Worm (Caenorhabditis elegans): ENCODE measurements around the gene hex-3.

The hex-3 gene

DNA sequence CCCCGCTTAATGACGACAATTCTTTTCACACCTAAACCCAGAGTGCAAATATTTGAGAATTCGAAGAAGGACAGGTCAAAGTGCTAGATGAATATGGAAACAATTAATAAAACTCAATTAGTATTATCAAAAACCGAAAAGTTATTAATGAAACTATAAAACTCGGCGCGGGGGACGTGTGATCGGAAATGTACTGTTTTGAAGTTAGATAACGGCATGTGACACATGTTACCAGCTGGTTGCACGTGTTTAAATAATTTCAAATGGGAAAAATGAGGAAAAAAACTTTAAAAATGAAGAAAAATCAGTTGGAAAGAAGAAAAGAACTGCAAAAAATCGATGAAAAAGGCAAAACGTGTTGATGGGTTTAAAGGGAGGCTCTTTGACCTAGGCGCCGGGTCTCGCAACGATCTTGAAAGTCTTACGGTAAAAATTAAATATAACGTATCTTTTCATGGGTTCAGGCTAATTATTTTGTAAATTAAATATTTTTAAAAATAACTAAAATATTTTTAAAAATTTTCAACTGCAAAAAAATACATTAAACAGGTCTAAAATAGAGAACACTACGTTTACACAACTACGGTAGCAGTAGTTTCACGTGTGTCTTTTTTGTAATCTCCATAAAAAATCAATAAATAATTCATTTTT, 28.3 kb upstream of the hex-3 start (continued):
- no peak for TF ChIP-seq zag-1 (tag; optimal IDR thresholded peaks at IDR 0.05)
- no peak for TF ChIP-seq lir-3 (tag; optimal IDR thresholded peaks at IDR 0.05)
- TF ChIP-seq daf-16 (GFP tag; optimal IDR thresholded peaks at IDR 0.05), result no peak
- TF ChIP-seq daf-16 (tag; optimal IDR thresholded peaks at IDR 0.05), result peak; percentile 24
- TF ChIP-seq hlh-30 (tag; optimal IDR thresholded peaks at IDR 0.05; ENCODE audit: insufficient read depth), result peak; percentile 67
- TF ChIP-seq ztf-7 (tag; optimal IDR thresholded peaks at IDR 0.05), result no peak
- TF ChIP-seq zfp-2 (tag; optimal IDR thresholded peaks at IDR 0.05), result no peak
- no peak for TF ChIP-seq T26A8.4 (GFP tag; IDR thresholded peaks at IDR 0.05)
- no peak for TF ChIP-seq F49E8.2 (tag; optimal IDR thresholded peaks at IDR 0.05; ENCODE audit: borderline replicate concordance)

DNA sequence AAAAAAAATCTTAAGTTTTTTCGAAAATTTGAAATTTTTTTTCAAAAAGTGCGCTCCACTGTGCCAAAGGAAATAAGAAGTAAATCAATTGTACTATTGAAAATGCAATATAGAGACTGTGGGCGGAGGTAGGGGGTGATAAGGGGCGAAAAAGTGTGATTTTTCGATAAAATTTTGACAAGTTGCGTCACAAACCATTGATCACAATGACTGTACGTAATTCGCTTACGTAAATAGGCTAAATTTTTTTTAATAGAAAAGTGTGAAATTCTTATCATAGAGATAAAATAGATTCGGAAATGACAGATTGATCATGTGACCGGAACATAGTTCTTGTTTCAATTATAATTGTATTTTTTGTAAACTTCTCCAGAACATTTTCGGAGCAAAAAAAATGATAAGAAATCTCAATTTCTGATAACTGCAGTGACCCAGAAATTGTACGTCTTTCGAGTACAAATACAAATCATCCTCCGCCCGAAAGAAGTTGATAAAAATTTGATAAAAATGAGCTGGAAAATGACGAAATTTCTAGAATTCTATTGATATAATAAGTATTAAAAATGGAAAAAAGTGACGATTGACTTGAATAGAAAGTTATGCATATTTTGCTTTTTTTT, 26.4 kb upstream of the hex-3 start:
- no peak for TF ChIP-seq nhr-111 (GFP tag; optimal IDR thresholded peaks at IDR 0.05)
- no peak for TF ChIP-seq mes-2 (tag; optimal IDR thresholded peaks at IDR 0.05; ENCODE audit: poor library complexity, severe bottlenecking)
- TF ChIP-seq ama-1 (optimal IDR thresholded peaks at IDR 0.05), result no peak
- no peak for TF ChIP-seq ceh-28 (tag; optimal IDR thresholded peaks at IDR 0.05)
- TF ChIP-seq ztf-7 (tag; optimal IDR thresholded peaks at IDR 0.05), result peak; percentile 30
- no peak for TF ChIP-seq ceh-32 (tag; optimal IDR thresholded peaks at IDR 0.05; ENCODE audit: poor library complexity)
- no peak for TF ChIP-seq mep-1 (tag; optimal IDR thresholded peaks at IDR 0.05)
- TF ChIP-seq nhr-11 (tag; optimal IDR thresholded peaks at IDR 0.05), result no peak
- no peak for TF ChIP-seq ceh-82 (tag; optimal IDR thresholded peaks at IDR 0.05)
- peak; percentile 62 for TF ChIP-seq pqm-1 (tag; optimal IDR thresholded peaks at IDR 0.05)
- no peak for TF ChIP-seq zip-2 (tag; optimal IDR thresholded peaks at IDR 0.05)
- no peak for TF ChIP-seq spr-3 (GFP tag; optimal IDR thresholded peaks at IDR 0.05)
- TF ChIP-seq Y5F2A.4 (GFP tag; optimal IDR thresholded peaks at IDR 0.05), result no peak
- no peak for TF ChIP-seq madf-5 (GFP tag; IDR thresholded peaks at IDR 0.05)
- peak in 1 of 2 experiments; percentile 45 for TF ChIP-seq daf-16 (GFP tag; optimal IDR thresholded peaks at IDR 0.05)
- TF ChIP-seq daf-16 (tag; optimal IDR thresholded peaks at IDR 0.05), result peak; percentile 88
- no peak for TF ChIP-seq nhr-25 (tag; optimal IDR thresholded peaks at IDR 0.05; ENCODE audit: borderline replicate concordance, insufficient read depth)
- TF ChIP-seq Y48G9A.11 (GFP tag; IDR thresholded peaks at IDR 0.05), result no peak
- TF ChIP-seq hlh-30 (tag; optimal IDR thresholded peaks at IDR 0.05; ENCODE audit: insufficient read depth), result peak; percentile 78
- TF ChIP-seq snpc-1.2 (GFP tag; IDR thresholded peaks at IDR 0.05), result no peak
- TF ChIP-seq nhr-77 (tag; optimal IDR thresholded peaks at IDR 0.05), result peak; percentile 37
- TF ChIP-seq nhr-48 (tag; optimal IDR thresholded peaks at IDR 0.05), result peak; percentile 69
- no peak for TF ChIP-seq F44E2.7 (GFP tag; IDR thresholded peaks at IDR 0.05)
- no peak for TF ChIP-seq D1046.2 (GFP tag; IDR thresholded peaks at IDR 0.05)
- no peak for TF ChIP-seq dmd-9 (GFP tag; IDR thresholded peaks at IDR 0.05)
- no peak for TF ChIP-seq nhr-10 (tag; optimal IDR thresholded peaks at IDR 0.05)
- no peak for TF ChIP-seq tag-97 (GFP tag; IDR thresholded peaks at IDR 0.05)
- no peak for TF ChIP-seq egl-27 (tag; optimal IDR thresholded peaks at IDR 0.05)
- TF ChIP-seq unc-62 (GFP tag; optimal IDR thresholded peaks at IDR 0.05 in 1 of 2), result no peak
- TF ChIP-seq unc-62 (tag; optimal IDR thresholded peaks at IDR 0.05), result no peak
- TF ChIP-seq tra-1 (GFP tag; IDR thresholded peaks at IDR 0.05), result peak; percentile 78
- TF ChIP-seq mdl-1 (tag; optimal IDR thresholded peaks at IDR 0.05), result peak in 1 of 2 experiments; percentile 15
- TF ChIP-seq php-3 (GFP tag; IDR thresholded peaks at IDR 0.05), result peak; percentile 94
- peak; percentile 69 for TF ChIP-seq nhr-102 (tag; optimal IDR thresholded peaks at IDR 0.05)
- TF ChIP-seq madf-9 (GFP tag; conservative IDR thresholded peaks at IDR 0.05), result no peak
- TF ChIP-seq pha-4 (GFP tag; IDR thresholded peaks at IDR 0.05), result peak; percentile 20; the same call in 1 of the 2 replicates
- TF ChIP-seq pha-4 (tag; optimal IDR thresholded peaks at IDR 0.05), result no peak
- TF ChIP-seq lin-1 (GFP tag; IDR thresholded peaks at IDR 0.05), result peak; percentile 33; the same call in 1 of the 2 replicates
- no peak for TF ChIP-seq ces-1 (GFP tag; optimal IDR thresholded peaks at IDR 0.05)
- TF ChIP-seq nhr-28 (tag; optimal IDR thresholded peaks at IDR 0.05), result peak; percentile 69
- TF ChIP-seq dve-1 (tag; optimal IDR thresholded peaks at IDR 0.05; ENCODE audit: insufficient read depth), result peak; percentile 96
- TF ChIP-seq dpl-1 (GFP tag; optimal IDR thresholded peaks at IDR 0.05), result no peak
- TF ChIP-seq ceh-20 (GFP tag; IDR thresholded peaks at IDR 0.05), result 0 out of 2 replicates have a peak, but pooled peaks have one; percentile 57

Data from whole organism, L4 larva.